Worm (Caenorhabditis elegans) whole organism, L2 larva: ENCODE results near the gene F41E7.9.

Experiments used
- R02D3.7 ChIP-seq: fragments of 150-350 bp; optimal IDR thresholded peaks from 2 replicates; lab custom pipeline; 2014; ENCODE audit warnings: missing biosample characterization, missing genetic modification characterization
- aly-2 ChIP-seq: fragments of 150-350 bp; optimal IDR thresholded peaks from 2 replicates; lab custom pipeline; 2014; ENCODE audit warnings: missing biosample characterization, missing genetic modification characterization
- lin-39 ChIP-seq: fragments of 150-350 bp; optimal IDR thresholded peaks from 2 replicates; lab custom pipeline; 2014; ENCODE audit warnings: missing biosample characterization, missing genetic modification reagents, missing genetic modification characterization
- mab-5 ChIP-seq: fragments of 150-350 bp; optimal IDR thresholded peaks from 2 replicates; lab custom pipeline; 2014; ENCODE audit warnings: missing biosample characterization, missing genetic modification characterization
- skn-1 ChIP-seq: sonication (generic microtip); optimal IDR thresholded peaks from 2 replicates; lab custom pipeline; 2017; ENCODE audit warnings: missing biosample characterization, missing genetic modification characterization
- snpc-4 ChIP-seq: fragments of 150-350 bp; optimal IDR thresholded peaks from 2 replicates; lab custom pipeline; 2014; ENCODE audit warnings: missing biosample characterization, missing genetic modification characterization
- unc-55 ChIP-seq: fragments of 150-350 bp; sonication (generic microtip); optimal IDR thresholded peaks from 3 replicates; lab custom pipeline; 2014; ENCODE audit warnings: missing biosample characterization, missing genetic modification reagents, missing genetic modification characterization
- unc-62 ChIP-seq: fragments of 150-350 bp; optimal IDR thresholded peaks from 2 replicates; lab custom pipeline; 2014; ENCODE audit warnings: missing biosample characterization, missing genetic modification reagents, missing genetic modification characterization
- zag-1 ChIP-seq: fragments of 150-350 bp; optimal IDR thresholded peaks from 2 replicates; lab custom pipeline; 2014; ENCODE audit warnings: missing biosample characterization, missing genetic modification characterization

- TF ChIP-seq lin-39, result no peak
- TF ChIP-seq unc-62 (GFP tag; lab: Kevin White, UChicago), result no peak
- TF ChIP-seq snpc-4, result no peak
- no peak for TF ChIP-seq zag-1 (tag; lab: Kevin White, UChicago)
- TF ChIP-seq unc-55 (GFP tag; lab: Kevin White, UChicago), result no peak
- no peak for TF ChIP-seq skn-1 (tag; lab: Kevin White, UChicago)
- TF ChIP-seq R02D3.7 (tag; lab: Kevin White, UChicago), result no peak
- TF ChIP-seq mab-5 (tag; lab: Kevin White, UChicago), result no peak
- no peak for TF ChIP-seq aly-2 (tag; lab: Kevin White, UChicago)
Measured at ce11 chrX:10336138-10336537, 20.3 kb upstream of the F41E7.9 start, which contains the start of gene idpa-3.
